Worm (Caenorhabditis elegans) whole organism, L4 larva: Measurements from ENCODE around the gene ceh-90.
A peak's percentile ranks its signal among the peaks of the same experiment; 100 is the strongest.

ENCODE experiments used
- D1046.2 ChIP-seq: fragments of 200-800 bp; sonication (Bioruptor generic); IDR thresholded peaks from 2 replicates; pipeline ENCODE4 v1.3.6; 2022; ENCODE audit warnings: missing genetic modification characterization, missing compliant biosample characterization
- F10B5.3 ChIP-seq: sonication (generic microtip); optimal IDR thresholded peaks from 2 replicates; lab custom pipeline; 2016; ENCODE audit warnings: mild to moderate bottlenecking, missing genetic modification characterization, missing compliant biosample characterization
- F26F4.8 ChIP-seq: fragments of 200-800 bp; sonication (Bioruptor generic); conservative IDR thresholded peaks from 2 replicates; pipeline ENCODE4 v1.3.6; 2022; ENCODE audit warnings: missing genetic modification characterization, missing compliant biosample characterization
- T20F7.1 ChIP-seq: fragments of 200-800 bp; sonication (Bioruptor generic); optimal IDR thresholded peaks from 2 replicates; lab custom pipeline; 2018; ENCODE audit warnings: mild to moderate bottlenecking, missing genetic modification characterization, missing compliant biosample characterization
- T26A8.4 ChIP-seq: fragments of 200-800 bp; sonication (Bioruptor generic); IDR thresholded peaks from 2 replicates; pipeline ENCODE4 v1.3.6; 2022; ENCODE audit warnings: missing genetic modification characterization, missing compliant biosample characterization
- Y48G9A.11 ChIP-seq: fragments of 200-800 bp; sonication (Bioruptor generic); IDR thresholded peaks from 2 replicates; pipeline ENCODE4 v1.3.6; 2022; ENCODE audit warnings: missing genetic modification reagents, missing genetic modification characterization, missing compliant biosample characterization
- aly-2 ChIP-seq: sonication (generic microtip); optimal IDR thresholded peaks from 2 replicates; lab custom pipeline; 2018; ENCODE audit warnings: missing biosample characterization, missing genetic modification characterization
- ceh-44 ChIP-seq: fragments of 200-800 bp; sonication (Bioruptor generic); IDR thresholded peaks from 2 replicates; pipeline ENCODE4 v1.3.6; 2022; ENCODE audit warnings: missing genetic modification reagents, missing genetic modification characterization, missing compliant biosample characterization
- daf-16 ChIP-seq, 3 experiments: sonication (generic microtip); optimal IDR thresholded peaks; 2 replicates each; lab custom pipeline; 2016 to 2017; ENCODE audit warnings: missing genetic modification characterization in 3 of 3, missing genetic modification reagents in 3 of 3, mild to moderate bottlenecking in 2 of 3, missing compliant biosample characterization in 2 of 3, missing biosample characterization in 1 of 3, moderate library complexity in 1 of 3
- daf-19 ChIP-seq: fragments of 200-800 bp; sonication (Bioruptor generic); conservative IDR thresholded peaks from 2 replicates; pipeline ENCODE4 v1.3.6; 2022; ENCODE audit warnings: missing genetic modification characterization, missing compliant biosample characterization
- dmd-8 ChIP-seq: fragments of 200-800 bp; sonication (Bioruptor generic); IDR thresholded peaks from 2 replicates; pipeline ENCODE4 v1.3.6; 2022; ENCODE audit warnings: missing genetic modification characterization, missing compliant biosample characterization
- dve-1 ChIP-seq: sonication (generic microtip); optimal IDR thresholded peaks from 2 replicates; lab custom pipeline; 2017; ENCODE audit warnings: antibody characterized with exemption, mild to moderate bottlenecking, missing genetic modification characterization, missing compliant biosample characterization; ENCODE audit not compliant: insufficient read depth
- egl-43 ChIP-seq: fragments of 200-800 bp; sonication (Bioruptor generic); IDR thresholded peaks from 2 replicates; pipeline ENCODE4 v1.3.6; 2022; ENCODE audit warnings: missing genetic modification reagents, missing genetic modification characterization, missing compliant biosample characterization
- fkh-10 ChIP-seq: fragments of 150-350 bp; optimal IDR thresholded peaks from 2 replicates; lab custom pipeline; 2014; ENCODE audit warnings: missing biosample characterization, missing genetic modification reagents, missing genetic modification characterization
- hlh-30 ChIP-seq: sonication (generic microtip); optimal IDR thresholded peaks from 2 replicates; lab custom pipeline; 2017; ENCODE audit warnings: antibody characterized with exemption, mild to moderate bottlenecking, missing genetic modification characterization, missing compliant biosample characterization; ENCODE audit not compliant: insufficient read depth
- lim-7 ChIP-seq: fragments of 200-800 bp; sonication (Bioruptor generic); IDR thresholded peaks from 2 replicates; pipeline ENCODE4 v1.3.6; 2022; ENCODE audit warnings: missing genetic modification characterization, missing compliant biosample characterization
- lin-13 ChIP-seq: fragments of 150-350 bp; optimal IDR thresholded peaks from 2 replicates; lab custom pipeline; 2014; ENCODE audit warnings: missing biosample characterization, missing genetic modification reagents, missing genetic modification characterization
- lin-29 ChIP-seq: fragments of 200-800 bp; sonication (Bioruptor generic); IDR thresholded peaks from 2 replicates; pipeline ENCODE4 v1.3.6; 2022; ENCODE audit warnings: missing genetic modification reagents, missing genetic modification characterization, missing compliant biosample characterization
- lin-38 ChIP-seq: fragments of 200-800 bp; sonication (Bioruptor generic); IDR thresholded peaks from 2 replicates; pipeline ENCODE4 v1.3.6; 2022; ENCODE audit warnings: missing genetic modification reagents, missing genetic modification characterization, missing compliant biosample characterization
- lin-39 ChIP-seq: fragments of 150-350 bp; optimal IDR thresholded peaks from 2 replicates; lab custom pipeline; 2014; ENCODE audit warnings: missing biosample characterization, missing genetic modification reagents, missing genetic modification characterization
- lir-3 ChIP-seq: sonication (generic microtip); optimal IDR thresholded peaks from 2 replicates; lab custom pipeline; 2016; ENCODE audit warnings: mild to moderate bottlenecking, missing genetic modification characterization, missing compliant biosample characterization
- mdl-1 ChIP-seq, 2 experiments: fragments of 150-350 bp in 1 of 2; sonication (generic microtip) in 1 of 2; optimal IDR thresholded peaks; 2 replicates each; lab custom pipeline; 2014 to 2017; ENCODE audit warnings: missing biosample characterization in 2 of 2, missing genetic modification characterization in 2 of 2
- mdt-29 ChIP-seq: fragments of 200-800 bp; sonication (Bioruptor generic); IDR thresholded peaks from 2 replicates; pipeline ENCODE4 v1.3.6; 2022; ENCODE audit warnings: missing genetic modification reagents, missing genetic modification characterization, missing compliant biosample characterization
- mes-2 ChIP-seq: sonication (generic microtip); optimal IDR thresholded peaks from 2 replicates; lab custom pipeline; 2016; ENCODE audit warnings: missing genotype, mild to moderate bottlenecking, missing genetic modification characterization, missing compliant biosample characterization; ENCODE audit not compliant: poor library complexity, severe bottlenecking
- nhr-102 ChIP-seq: sonication (generic microtip); optimal IDR thresholded peaks from 2 replicates; lab custom pipeline; 2016; ENCODE audit warnings: mild to moderate bottlenecking, missing genetic modification characterization, moderate library complexity, missing compliant biosample characterization
- nhr-237 ChIP-seq: sonication (generic microtip); optimal IDR thresholded peaks from 2 replicates; lab custom pipeline; 2017; ENCODE audit warnings: missing biosample characterization, missing genetic modification characterization
- nhr-25 ChIP-seq: sonication (generic microtip); optimal IDR thresholded peaks from 2 replicates; lab custom pipeline; 2017; ENCODE audit warnings: missing genetic modification characterization, mild to moderate bottlenecking, missing compliant biosample characterization, antibody characterized with exemption, moderate library complexity, borderline replicate concordance; ENCODE audit not compliant: insufficient read depth
- nhr-28 ChIP-seq: fragments of 150-350 bp; optimal IDR thresholded peaks from 2 replicates; lab custom pipeline; 2014; ENCODE audit warnings: missing biosample characterization, missing genetic modification characterization
- nhr-41 ChIP-seq: fragments of 200-800 bp; sonication (Bioruptor generic); IDR thresholded peaks from 2 replicates; pipeline ENCODE4 v1.3.6; 2022; ENCODE audit warnings: missing genetic modification reagents, missing genetic modification characterization, missing compliant biosample characterization
- nhr-77 ChIP-seq: fragments of 150-350 bp; optimal IDR thresholded peaks from 2 replicates; lab custom pipeline; 2014; ENCODE audit warnings: missing biosample characterization, missing genetic modification characterization
- pha-4 ChIP-seq, 2 experiments: fragments of 150-350 bp in 1 of 2; fragments of 200-800 bp in 1 of 2; sonication (Bioruptor generic) in 1 of 2; IDR thresholded peaks in 1 of 2; optimal IDR thresholded peaks in 1 of 2; 2 replicates each; pipeline versions ENCODE4 v1.3.6 to Lab custom; 2014 to 2022; ENCODE audit warnings: missing genetic modification characterization in 2 of 2, missing genetic modification reagents in 2 of 2, missing biosample characterization in 1 of 2, missing compliant biosample characterization in 1 of 2
- php-3 ChIP-seq: fragments of 200-800 bp; sonication (Bioruptor generic); IDR thresholded peaks from 2 replicates; pipeline ENCODE4 v1.3.6; 2022; ENCODE audit warnings: missing genetic modification reagents, missing genetic modification characterization, missing compliant biosample characterization
- saeg-2 ChIP-seq: fragments of 200-800 bp; sonication (Bioruptor generic); IDR thresholded peaks from 2 replicates; pipeline ENCODE4 v1.3.6; 2022; ENCODE audit warnings: missing genetic modification reagents, missing genetic modification characterization, missing compliant biosample characterization
- snpc-1.2 ChIP-seq: fragments of 200-800 bp; sonication (Bioruptor generic); IDR thresholded peaks from 2 replicates; pipeline ENCODE4 v1.3.6; 2022; ENCODE audit warnings: missing genetic modification reagents, missing genetic modification characterization, missing compliant biosample characterization
- unc-62 ChIP-seq, 3 experiments: fragments of 150-350 bp in 1 of 3; sonication (generic microtip); optimal IDR thresholded peaks in 2 of 3; peaks in 1 of 3; 1 replicate in 1 of 3; 2 replicates in 2 of 3; lab custom pipeline; 2014 to 2017; ENCODE audit warnings: missing biosample characterization in 3 of 3, missing genetic modification characterization in 3 of 3, missing genetic modification reagents in 3 of 3, missing genotype in 1 of 3
- zfp-3 ChIP-seq: fragments of 200-800 bp; sonication (Bioruptor generic); conservative IDR thresholded peaks from 2 replicates; pipeline ENCODE4 v1.3.6; 2022; ENCODE audit warnings: missing genetic modification reagents, missing genetic modification characterization, missing compliant biosample characterization
- zip-11 ChIP-seq: fragments of 200-800 bp; sonication (Bioruptor generic); IDR thresholded peaks from 2 replicates; pipeline ENCODE4 v1.3.6; 2022; ENCODE audit warnings: missing genetic modification characterization, missing compliant biosample characterization
- ztf-11 ChIP-seq: fragments of 150-350 bp; optimal IDR thresholded peaks from 2 replicates; lab custom pipeline; 2014; ENCODE audit warnings: missing biosample characterization, missing genetic modification characterization
- ztf-7 ChIP-seq: fragments of 150-350 bp; optimal IDR thresholded peaks from 2 replicates; lab custom pipeline; 2014; ENCODE audit warnings: missing biosample characterization, missing genetic modification characterization

ceh-90 gene

DNA sequence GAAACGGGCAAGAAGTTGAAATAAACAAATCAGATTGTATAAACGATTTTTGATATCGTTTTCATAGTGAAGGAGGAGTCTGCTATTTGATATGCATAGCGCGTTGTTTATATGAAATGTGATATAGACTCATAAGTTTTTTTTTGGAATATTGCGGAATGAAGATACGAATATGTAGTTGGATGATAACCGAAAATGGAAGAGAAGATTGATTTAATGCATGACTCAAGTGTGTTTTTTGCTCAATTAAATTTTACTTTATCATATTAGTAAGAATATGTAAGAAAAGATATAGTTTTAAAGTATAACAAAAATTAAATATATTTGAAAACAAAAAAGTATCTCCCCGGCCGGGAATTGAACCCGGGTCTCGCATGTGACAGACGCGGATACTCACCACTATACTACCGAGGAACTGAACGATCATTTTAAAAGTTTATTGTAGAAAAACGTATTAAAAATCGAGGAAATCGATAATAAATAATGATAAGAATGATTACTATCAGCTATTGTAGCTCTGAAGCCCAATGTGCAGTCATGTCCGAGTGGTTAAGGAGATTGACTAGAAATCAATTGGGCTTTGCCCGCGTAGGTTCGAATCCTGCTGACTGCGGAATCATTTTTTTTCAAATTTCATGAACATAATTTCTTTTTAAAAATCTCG is 5.0 kb upstream of the ceh-90 start, which contains the start of gene lgc-25 (continued):
- TF ChIP-seq pha-4 (GFP tag; IDR thresholded peaks at IDR 0.05; lab: Robert Waterston, UW) (0 out of 2 replicates have a peak, but pooled peaks have one; percentile 48), pha-4 (tag; optimal IDR thresholded peaks at IDR 0.05; lab: Kevin White, UChicago) (no peak), unc-62 (GFP tag; optimal IDR thresholded peaks at IDR 0.05 in 1 of 2; lab: Kevin White, UChicago) (no peak), unc-62 (tag; optimal IDR thresholded peaks at IDR 0.05; lab: Kevin White, UChicago) (no peak), Y48G9A.11 (GFP tag; lab: Robert Waterston, UW) (peak; percentile 50; the same call in 1 of the 2 replicates), ceh-44 (GFP tag; lab: Robert Waterston, UW) (no peak), nhr-77 (tag; lab: Kevin White, UChicago) (peak; percentile 52), lim-7 (GFP tag; lab: Robert Waterston, UW) (peak; percentile 81), saeg-2 (GFP tag; lab: Robert Waterston, UW) (no peak), lir-3 (tag; lab: Kevin White, UChicago) (peak; percentile 12), mdl-1 (tag; optimal IDR thresholded peaks at IDR 0.05; lab: Kevin White, UChicago) (peak in 1 of 2 experiments; percentile 19), T26A8.4 (GFP tag; lab: Robert Waterston, UW) (peak; percentile 68), nhr-41 (GFP tag; lab: Robert Waterston, UW) (peak; percentile 83), dve-1 (tag; lab: Kevin White, UChicago) (peak; percentile 63), D1046.2 (GFP tag; lab: Robert Waterston, UW) (peak; percentile 16; the same call in 1 of the 2 replicates), snpc-1.2 (peak; percentile 77), dmd-8 (0 out of 2 replicates have a peak, but pooled peaks have one; percentile 47), nhr-25 (peak; percentile 31), lin-29 (GFP tag; lab: Robert Waterston, UW) (no peak), mdt-29 (GFP tag; lab: Robert Waterston, UW) (peak; percentile 31; the same call in 1 of the 2 replicates), lin-39 (no peak), hlh-30 (tag; lab: Kevin White, UChicago) (peak; percentile 86), egl-43 (peak; percentile 73), T20F7.1 (peak; percentile 53), nhr-237 (tag; lab: Kevin White, UChicago) (no peak), mes-2 (tag; lab: Kevin White, UChicago) (no peak), daf-19 (GFP tag; lab: Robert Waterston, UW) (no peak), daf-16 (GFP tag; optimal IDR thresholded peaks at IDR 0.05; lab: Kevin White, UChicago) (peak; percentile 47 to 81), daf-16 (tag; optimal IDR thresholded peaks at IDR 0.05; lab: Kevin White, UChicago) (peak; percentile 82), F10B5.3 (tag; lab: Kevin White, UChicago) (no peak), php-3 (GFP tag; lab: Robert Waterston, UW) (peak; percentile 55; the same call in 1 of the 2 replicates), ztf-11 (tag; lab: Kevin White, UChicago) (no peak), nhr-28 (tag; lab: Kevin White, UChicago) (peak; percentile 7), F26F4.8 (peak; percentile 56; the same call in 1 of the 2 replicates), nhr-102 (peak; percentile 62), zip-11 (GFP tag; lab: Robert Waterston, UW) (no peak), lin-13 (GFP tag; lab: Kevin White, UChicago) (peak; percentile 17), ztf-7 (no peak), aly-2 (tag; lab: Kevin White, UChicago) (no peak), lin-38 (GFP tag; lab: Robert Waterston, UW) (no peak; the same call in none of the 2 replicates), fkh-10 (GFP tag; lab: Kevin White, UChicago) (no peak), zfp-3 (GFP tag; lab: Robert Waterston, UW) (peak; percentile 65; the same call in 1 of the 2 replicates)
